Fruit fly (Drosophila melanogaster): Measurements from ENCODE around the gene Rrp6.
A peak's percentile ranks its signal among the peaks of the same experiment; 100 is the strongest.

Rrp6 gene

DNA sequence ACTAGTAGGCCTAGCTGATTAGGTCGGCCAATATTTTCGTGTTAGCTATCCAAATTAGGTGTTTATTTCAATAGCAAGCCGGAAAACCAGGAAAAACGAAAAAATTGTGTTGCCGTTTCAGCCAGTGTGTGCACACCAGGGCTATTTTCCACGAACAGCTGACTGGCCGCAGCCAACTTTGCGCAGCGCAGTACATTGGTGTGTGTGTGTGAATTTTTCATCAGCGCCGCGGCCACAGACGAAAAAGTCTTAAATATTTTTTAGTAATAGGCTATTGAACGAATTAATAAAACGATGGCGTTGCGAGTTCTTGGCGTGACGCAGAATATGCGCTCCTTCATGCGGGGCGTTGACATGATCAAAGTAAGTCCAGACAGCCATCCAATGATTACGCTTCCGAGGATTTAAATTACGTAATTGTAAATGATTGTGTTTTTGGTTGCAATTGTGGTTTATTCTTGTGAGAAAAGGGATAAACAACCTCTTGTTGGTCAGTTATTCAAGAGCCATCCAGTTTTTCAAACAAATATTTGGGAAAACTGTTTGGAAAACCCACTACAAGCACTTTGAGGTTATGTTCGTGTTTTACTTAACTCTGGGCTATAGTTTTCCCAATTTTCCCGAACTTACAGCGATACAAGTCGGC lies 4.1 kb upstream of the Rrp6 start, which contains the start of the genes CycC and UQCR-C1 (continued):
- TF ChIP-seq caup (GFP tag; optimal IDR thresholded peaks at IDR 0.05; ENCODE audit: severe bottlenecking) (no peak), CG2875 (GFP tag; optimal IDR thresholded peaks at IDR 0.05) (no peak), Neu2 (GFP tag; optimal IDR thresholded peaks at IDR 0.05; ENCODE audit: borderline replicate concordance) (no peak), E2f1 (GFP tag; IDR thresholded peaks at IDR 0.05) (no peak), Lpt (GFP tag; optimal IDR thresholded peaks at IDR 0.05) (no peak), CG12219 (GFP tag; optimal IDR thresholded peaks at IDR 0.05) (no peak), wdn (GFP tag; IDR thresholded peaks at IDR 0.05) (no peak), CG18262 (tag; optimal IDR thresholded peaks at IDR 0.05) (no peak), Meics (GFP tag; optimal IDR thresholded peaks at IDR 0.05) (no peak), CG13894 (tag; optimal IDR thresholded peaks at IDR 0.05) (no peak), CG30403 (GFP tag; optimal IDR thresholded peaks at IDR 0.05) (no peak), CG7357 (GFP tag; IDR thresholded peaks at IDR 0.05) (no peak), CG1603 (tag; optimal IDR thresholded peaks at IDR 0.05) (peak; percentile 64), CG1792 (GFP tag; optimal IDR thresholded peaks at IDR 0.05) (no peak), unc-4 (GFP tag; IDR thresholded peaks at IDR 0.05; ENCODE audit: partially characterized antibody) (no peak; the same call in 1 of the 2 replicates), CG11723 (GFP tag; optimal IDR thresholded peaks at IDR 0.05) (no peak), jing (GFP tag; optimal IDR thresholded peaks at IDR 0.05) (no peak), Rfx (GFP tag; IDR thresholded peaks at IDR 0.05) (no peak), Dip3 (GFP tag; optimal IDR thresholded peaks at IDR 0.05) (no peak), CG12071 (GFP tag; optimal IDR thresholded peaks at IDR 0.05) (no peak), NFAT (GFP tag; IDR thresholded peaks at IDR 0.05) (no peak), disco-r (GFP tag; optimal IDR thresholded peaks at IDR 0.05) (no peak), CG6854 (GFP tag; optimal IDR thresholded peaks at IDR 0.05) (no peak), ranshi (GFP tag; IDR thresholded peaks at IDR 0.05) (no peak), en (GFP tag; optimal IDR thresholded peaks at IDR 0.05) (no peak), Abd-B (GFP tag; optimal IDR thresholded peaks at IDR 0.05) (no peak), zf30C (GFP tag; optimal IDR thresholded peaks at IDR 0.05) (no peak), CG13775 (GFP tag; optimal IDR thresholded peaks at IDR 0.05) (no peak), eyg (GFP tag; optimal IDR thresholded peaks at IDR 0.05) (no peak), nerfin-2 (GFP tag; IDR thresholded peaks at IDR 0.05; ENCODE audit: partially characterized antibody) (no peak), CG2678 (tag; optimal IDR thresholded peaks at IDR 0.05) (no peak), emc (GFP tag; optimal IDR thresholded peaks at IDR 0.05) (no peak), bsh (GFP tag; optimal IDR thresholded peaks at IDR 0.05) (no peak), Scr (GFP tag; IDR thresholded peaks at IDR 0.05; ENCODE audit: partially characterized antibody) (peak; percentile 32; the same call in 1 of the 2 replicates), CG13624 (GFP tag; optimal IDR thresholded peaks at IDR 0.05) (no peak), Ssrp (tag; optimal IDR thresholded peaks at IDR 0.05) (no peak), CG31388 (GFP tag; optimal IDR thresholded peaks at IDR 0.05) (no peak), croc (GFP tag; conservative IDR thresholded peaks at IDR 0.05) (no peak), ac (GFP tag; optimal IDR thresholded peaks at IDR 0.05) (no peak), CG32772 (GFP tag; IDR thresholded peaks at IDR 0.05) (no peak), CG30431 (GFP tag; optimal IDR thresholded peaks at IDR 0.05) (no peak), zfh2 (GFP tag; optimal IDR thresholded peaks at IDR 0.05) (no peak), sqz (GFP tag; optimal IDR thresholded peaks at IDR 0.05) (no peak), CG10431 (GFP tag; optimal IDR thresholded peaks at IDR 0.05) (no peak), MESR4 (GFP tag; optimal IDR thresholded peaks at IDR 0.05) (peak; percentile 83), Hr78 (GFP tag; optimal IDR thresholded peaks at IDR 0.05) (no peak), CG31224 (GFP tag; IDR thresholded peaks at IDR 0.05) (no peak), zen2 (GFP tag; IDR thresholded peaks at IDR 0.05; ENCODE audit: partially characterized antibody) (no peak), sob (GFP tag; IDR thresholded peaks at IDR 0.05) (no peak), CG2199 (GFP tag; IDR thresholded peaks at IDR 0.05) (no peak)
